Fruit fly (Drosophila melanogaster) whole organism, prepupa: ENCODE results near the gene CG13023.
A peak's percentile ranks its signal among the peaks of the same experiment; 100 is the strongest.

Experiments
- Blimp-1 ChIP-seq: fragments of 200-800 bp; sonication (Bioruptor generic); optimal IDR thresholded peaks from 3 replicates; lab custom pipeline; 2017; ENCODE audit warnings: missing biosample characterization, missing genetic modification characterization, mild to moderate bottlenecking, moderate library complexity, missing genetic modification reagents
- CG10631 ChIP-seq: fragments of 200-800 bp; sonication (Bioruptor generic); optimal IDR thresholded peaks from 2 replicates; lab custom pipeline; 2016; ENCODE audit warnings: missing biosample characterization, missing genetic modification characterization
- CG10669 ChIP-seq: fragments of 200-800 bp; sonication (Bioruptor generic); optimal IDR thresholded peaks from 3 replicates; lab custom pipeline; 2018; ENCODE audit warnings: missing biosample characterization, mild to moderate bottlenecking, missing genetic modification characterization, moderate library complexity
- CG11762 ChIP-seq: fragments of 200-800 bp; sonication (Bioruptor generic); optimal IDR thresholded peaks from 3 replicates; lab custom pipeline; 2016; ENCODE audit warnings: missing biosample characterization, missing genetic modification characterization; ENCODE audit not compliant: insufficient read depth
- CG11902 ChIP-seq: fragments of 200-800 bp; sonication (Bioruptor generic); optimal IDR thresholded peaks from 3 replicates; lab custom pipeline; 2016; ENCODE audit warnings: missing biosample characterization, missing genetic modification characterization
- CG15336 ChIP-seq: fragments of 200-800 bp; sonication (Bioruptor generic); IDR thresholded peaks from 2 replicates; pipeline ENCODE4 v1.3.6; 2022; ENCODE audit warnings: missing biosample characterization, missing genetic modification characterization
- CG1621 ChIP-seq: fragments of 200-800 bp; sonication (Bioruptor generic); optimal IDR thresholded peaks from 3 replicates; lab custom pipeline; 2018; ENCODE audit warnings: missing biosample characterization, mild to moderate bottlenecking, missing genetic modification characterization
- CG16779 ChIP-seq: fragments of 200-800 bp; sonication (Bioruptor generic); optimal IDR thresholded peaks from 3 replicates; lab custom pipeline; 2017; ENCODE audit warnings: missing biosample characterization, mild to moderate bottlenecking, missing genetic modification characterization
- CG3032 ChIP-seq: fragments of 200-800 bp; optimal IDR thresholded peaks from 2 replicates; lab custom pipeline; 2019; ENCODE audit warnings: missing biosample characterization, mild to moderate bottlenecking, missing genetic modification characterization, moderate library complexity
- CG31627 ChIP-seq: fragments of 200-800 bp; sonication (Bioruptor generic); optimal IDR thresholded peaks from 3 replicates; lab custom pipeline; 2016; ENCODE audit warnings: missing biosample characterization, missing genetic modification characterization
- CG32006 ChIP-seq: fragments of 200-800 bp; sonication (Bioruptor generic); optimal IDR thresholded peaks from 3 replicates; lab custom pipeline; 2017; ENCODE audit warnings: missing biosample characterization, mild to moderate bottlenecking, missing genetic modification characterization
- CG34406 ChIP-seq: fragments of 200-800 bp; sonication (Bioruptor generic); optimal IDR thresholded peaks from 3 replicates; lab custom pipeline; 2016; ENCODE audit warnings: missing biosample characterization, missing genetic modification characterization
- CG3919 ChIP-seq: fragments of 200-800 bp; sonication (Bioruptor generic); optimal IDR thresholded peaks from 3 replicates; lab custom pipeline; 2016; ENCODE audit warnings: missing biosample characterization, missing genetic modification characterization
- CG4318 ChIP-seq: fragments of 200-800 bp; sonication (Bioruptor generic); optimal IDR thresholded peaks from 3 replicates; lab custom pipeline; 2017; ENCODE audit warnings: missing biosample characterization, mild to moderate bottlenecking, missing genetic modification characterization
- CG6276 ChIP-seq: fragments of 200-800 bp; sonication (Bioruptor generic); optimal IDR thresholded peaks from 2 replicates; lab custom pipeline; 2017; ENCODE audit warnings: missing biosample characterization, mild to moderate bottlenecking, missing genetic modification characterization
- CG6792 ChIP-seq: fragments of 200-800 bp; sonication (Bioruptor generic); optimal IDR thresholded peaks from 3 replicates; lab custom pipeline; 2016; ENCODE audit warnings: missing biosample characterization, missing genetic modification characterization
- CG6808 ChIP-seq: fragments of 200-800 bp; sonication (Bioruptor generic); optimal IDR thresholded peaks from 3 replicates; lab custom pipeline; 2017; ENCODE audit warnings: missing biosample characterization, missing genetic modification characterization, mild to moderate bottlenecking, moderate library complexity, missing genetic modification reagents
- CG6854 ChIP-seq: fragments of 200-800 bp; sonication (Bioruptor generic); optimal IDR thresholded peaks from 2 replicates; lab custom pipeline; 2017; ENCODE audit warnings: missing biosample characterization, mild to moderate bottlenecking, missing genetic modification characterization
- CG7368 ChIP-seq: fragments of 200-800 bp; sonication (Bioruptor generic); optimal IDR thresholded peaks from 3 replicates; lab custom pipeline; 2016; ENCODE audit warnings: missing biosample characterization, missing genetic modification characterization
- CG8119 ChIP-seq: fragments of 200-800 bp; sonication (Bioruptor generic); IDR thresholded peaks from 3 replicates; pipeline ENCODE4 v1.3.6; 2022; ENCODE audit warnings: missing biosample characterization, missing genetic modification characterization
- CG8319 ChIP-seq: fragments of 200-800 bp; sonication (Bioruptor generic); optimal IDR thresholded peaks from 3 replicates; lab custom pipeline; 2016; ENCODE audit warnings: missing biosample characterization, missing genetic modification characterization
- CG8632 ChIP-seq: fragments of 200-800 bp; sonication (Bioruptor generic); optimal IDR thresholded peaks from 3 replicates; lab custom pipeline; 2016; ENCODE audit warnings: missing biosample characterization, missing genetic modification characterization
- CG9139 ChIP-seq: fragments of 200-800 bp; sonication (Bioruptor generic); optimal IDR thresholded peaks from 3 replicates; lab custom pipeline; 2017; ENCODE audit warnings: missing biosample characterization, mild to moderate bottlenecking, missing genetic modification characterization
- Eip75B ChIP-seq: fragments of 200-800 bp; sonication (Bioruptor generic); optimal IDR thresholded peaks from 3 replicates; lab custom pipeline; 2016; ENCODE audit warnings: missing biosample characterization, missing genetic modification characterization
- Eip78C ChIP-seq: fragments of 200-800 bp; sonication (Bioruptor generic); peaks from one replicate; lab custom pipeline; 2016; ENCODE audit warnings: missing biosample characterization, missing genetic modification characterization
- Eip93F ChIP-seq: fragments of 200-800 bp; sonication (Bioruptor generic); optimal IDR thresholded peaks from 2 replicates; lab custom pipeline; 2016; ENCODE audit warnings: missing biosample characterization, mild to moderate bottlenecking, missing genetic modification characterization
- Ets21C ChIP-seq: fragments of 200-800 bp; sonication (Bioruptor generic); optimal IDR thresholded peaks from 3 replicates; lab custom pipeline; 2016; ENCODE audit warnings: missing biosample characterization, missing genetic modification characterization
- Ets96B ChIP-seq: fragments of 200-800 bp; optimal IDR thresholded peaks from 2 replicates; lab custom pipeline; 2019; ENCODE audit warnings: missing biosample characterization, mild to moderate bottlenecking, missing genetic modification characterization, moderate library complexity
- Hr38 ChIP-seq: sonication (Bioruptor generic); optimal IDR thresholded peaks from 2 replicates; lab custom pipeline; 2016; ENCODE audit warnings: missing biosample characterization, missing genetic modification characterization
- Hr39 ChIP-seq: fragments of 200-800 bp; sonication (Bioruptor generic); optimal IDR thresholded peaks from 2 replicates; lab custom pipeline; 2016; ENCODE audit warnings: missing biosample characterization, missing genetic modification characterization
- Hr4 ChIP-seq: fragments of 200-800 bp; sonication (Bioruptor generic); optimal IDR thresholded peaks from 3 replicates; lab custom pipeline; 2016; ENCODE audit warnings: missing biosample characterization, missing genetic modification characterization
- Lpt ChIP-seq: fragments of 200-800 bp; sonication (Bioruptor generic); optimal IDR thresholded peaks from 3 replicates; lab custom pipeline; 2016; ENCODE audit warnings: missing biosample characterization, missing genetic modification characterization
- Met ChIP-seq: fragments of 200-800 bp; sonication (Bioruptor generic); optimal IDR thresholded peaks from 3 replicates; lab custom pipeline; 2016; ENCODE audit warnings: missing biosample characterization, missing genetic modification characterization
- OdsH ChIP-seq: fragments of 200-800 bp; sonication (Bioruptor generic); optimal IDR thresholded peaks from 3 replicates; lab custom pipeline; 2016; ENCODE audit warnings: missing biosample characterization, missing genetic modification characterization
- Smox ChIP-seq: fragments of 200-800 bp; sonication (Bioruptor generic); optimal IDR thresholded peaks from 3 replicates; lab custom pipeline; 2016; ENCODE audit warnings: missing biosample characterization, missing genetic modification characterization
- Sox102F ChIP-seq: fragments of 200-800 bp; sonication (Bioruptor generic); optimal IDR thresholded peaks from 2 replicates; lab custom pipeline; 2016; ENCODE audit warnings: missing biosample characterization, mild to moderate bottlenecking, missing genetic modification characterization
- Sox14 ChIP-seq: fragments of 200-800 bp; sonication (Bioruptor generic); optimal IDR thresholded peaks from 3 replicates; lab custom pipeline; 2016; ENCODE audit warnings: missing biosample characterization, missing genetic modification characterization
- achi ChIP-seq: fragments of 200-800 bp; sonication (Bioruptor generic); optimal IDR thresholded peaks from 3 replicates; lab custom pipeline; 2016; ENCODE audit warnings: missing biosample characterization, missing genetic modification characterization
- acj6 ChIP-seq: fragments of 200-800 bp; sonication (Bioruptor generic); optimal IDR thresholded peaks from 3 replicates; lab custom pipeline; 2016; ENCODE audit warnings: missing biosample characterization, missing genetic modification characterization
- dac ChIP-seq: fragments of 200-800 bp; sonication (Bioruptor generic); optimal IDR thresholded peaks from 2 replicates; lab custom pipeline; 2017; ENCODE audit warnings: missing biosample characterization, mild to moderate bottlenecking, missing genetic modification characterization
- dsx ChIP-seq: fragments of 200-800 bp; optimal IDR thresholded peaks from 3 replicates; lab custom pipeline; 2019; ENCODE audit warnings: missing biosample characterization, mild to moderate bottlenecking, missing genetic modification characterization, moderate library complexity; ENCODE audit not compliant: poor library complexity, severe bottlenecking
- eg ChIP-seq: fragments of 200-800 bp; sonication (Bioruptor generic); IDR thresholded peaks from 3 replicates; pipeline ENCODE4 v1.3.6; 2022; ENCODE audit warnings: missing biosample characterization, missing genetic modification characterization
- esn ChIP-seq: fragments of 200-800 bp; sonication (Bioruptor generic); optimal IDR thresholded peaks from 2 replicates; lab custom pipeline; 2016; ENCODE audit warnings: missing biosample characterization, mild to moderate bottlenecking, missing genetic modification characterization, moderate library complexity
- fd59A ChIP-seq: fragments of 200-800 bp; sonication (Bioruptor generic); optimal IDR thresholded peaks from 2 replicates; lab custom pipeline; 2017; ENCODE audit warnings: missing biosample characterization, mild to moderate bottlenecking, missing genetic modification characterization, missing genetic modification reagents
- fd85E ChIP-seq: fragments of 200-800 bp; sonication (Bioruptor generic); optimal IDR thresholded peaks from 3 replicates; lab custom pipeline; 2016; ENCODE audit warnings: missing biosample characterization, missing genetic modification characterization
- lz ChIP-seq: fragments of 200-800 bp; sonication (Bioruptor generic); optimal IDR thresholded peaks from 3 replicates; lab custom pipeline; 2016; ENCODE audit warnings: missing biosample characterization, missing genetic modification characterization
- net ChIP-seq: fragments of 200-800 bp; sonication (Bioruptor generic); optimal IDR thresholded peaks from 3 replicates; lab custom pipeline; 2016; ENCODE audit warnings: missing biosample characterization, missing genetic modification characterization
- pdm3 ChIP-seq: fragments of 200-800 bp; sonication (Bioruptor generic); optimal IDR thresholded peaks from 3 replicates; lab custom pipeline; 2016; ENCODE audit warnings: missing biosample characterization, missing genetic modification characterization
- salr ChIP-seq, 2 experiments: fragments of 200-800 bp; sonication (Bioruptor generic); optimal IDR thresholded peaks; 3 replicates each; lab custom pipeline; 2016 to 2018; ENCODE audit warnings: missing biosample characterization in 2 of 2, missing genetic modification characterization in 2 of 2, mild to moderate bottlenecking in 1 of 2
- spab ChIP-seq: fragments of 200-800 bp; sonication (Bioruptor generic); optimal IDR thresholded peaks from 2 replicates; lab custom pipeline; 2017; ENCODE audit warnings: missing biosample characterization, mild to moderate bottlenecking, missing genetic modification characterization, missing genetic modification reagents
- ss ChIP-seq, 2 experiments: fragments of 200-800 bp; sonication (Bioruptor generic); optimal IDR thresholded peaks; 2 replicates in 1 of 2; 3 replicates in 1 of 2; lab custom pipeline; 2017 to 2018; ENCODE audit warnings: mild to moderate bottlenecking in 2 of 2, missing biosample characterization in 2 of 2, missing genetic modification characterization in 2 of 2, moderate library complexity in 1 of 2
- topi ChIP-seq: fragments of 200-800 bp; sonication (Bioruptor generic); optimal IDR thresholded peaks from 3 replicates; lab custom pipeline; 2016; ENCODE audit warnings: missing biosample characterization, missing genetic modification characterization

CG13023 gene

dm6 chr3L:16892728-16893271 is 34.4 kb downstream of the CG13023 start:
- TF ChIP-seq Sox102F (GFP tag; lab: Kevin White, UChicago) (no peak), CG10631 (GFP tag; lab: Kevin White, UChicago) (peak; percentile 42), CG32006 (peak; percentile 77), eg (peak; percentile 73), CG6276 (GFP tag; lab: Kevin White, UChicago) (peak; percentile 62), CG34406 (GFP tag; lab: Kevin White, UChicago) (peak; percentile 27), OdsH (GFP tag; lab: Kevin White, UChicago) (peak; percentile 53), CG16779 (tag; lab: Kevin White, UChicago) (no peak), CG1621 (peak; percentile 6), dsx (GFP tag; lab: Kevin White, UChicago) (peak; percentile 6), CG8119 (GFP tag; lab: Robert Waterston, UW) (peak; percentile 81), CG4318 (GFP tag; lab: Kevin White, UChicago) (peak; percentile 15), CG11902 (GFP tag; lab: Kevin White, UChicago) (no peak), salr (GFP tag; optimal IDR thresholded peaks at IDR 0.05; lab: Kevin White, UChicago) (peak in 1 of 2 experiments; percentile 7), fd59A (GFP tag; lab: Kevin White, UChicago) (peak; percentile 31), acj6 (peak; percentile 48), Hr38 (GFP tag; lab: Kevin White, UChicago) (no peak), CG10669 (GFP tag; lab: Kevin White, UChicago) (peak; percentile 14), lz (GFP tag; lab: Kevin White, UChicago) (no peak), dac (GFP tag; lab: Kevin White, UChicago) (no peak), Hr39 (GFP tag; lab: Kevin White, UChicago) (no peak), spab (GFP tag; lab: Kevin White, UChicago) (peak; percentile 38), Smox (GFP tag; lab: Kevin White, UChicago) (no peak), CG9139 (GFP tag; lab: Kevin White, UChicago) (peak; percentile 14), Blimp-1 (GFP tag; lab: Kevin White, UChicago) (no peak), topi (GFP tag; lab: Kevin White, UChicago) (no peak), Lpt (GFP tag; lab: Kevin White, UChicago) (peak; percentile 11), CG6808 (no peak), CG15336 (GFP tag; lab: Robert Waterston, UW) (peak; percentile 74), fd85E (no peak), Ets96B (tag; lab: Kevin White, UChicago) (peak; percentile 4), achi (GFP tag; lab: Kevin White, UChicago) (peak; percentile 53), CG6792 (GFP tag; lab: Kevin White, UChicago) (no peak), CG8632 (peak; percentile 21), net (peak; percentile 30), CG3919 (peak; percentile 6), Hr4 (peak; percentile 77), Eip75B (no peak), Met (GFP tag; lab: Kevin White, UChicago) (no peak), CG7368 (GFP tag; lab: Kevin White, UChicago) (no peak), ss (GFP tag; optimal IDR thresholded peaks at IDR 0.05; lab: Kevin White, UChicago) (no peak), pdm3 (peak; percentile 57), Sox14 (GFP tag; lab: Kevin White, UChicago) (peak; percentile 24), CG3032 (tag; lab: Kevin White, UChicago) (peak; percentile 27), CG8319 (no peak), CG31627 (GFP tag; lab: Kevin White, UChicago) (no peak), esn (no peak), Eip93F (GFP tag; lab: Kevin White, UChicago) (no peak), CG6854 (no peak), Eip78C (peak; percentile 57), CG11762 (GFP tag; lab: Kevin White, UChicago) (no peak), Ets21C (GFP tag; lab: Kevin White, UChicago) (no peak)
